Worm (Caenorhabditis elegans): ENCODE measurements around the gene mpst-4.

ce11 chrII:4867476-4867875 is 4.2 kb upstream of the mpst-4 start, which contains the start of gene col-17:
- TF ChIP-seq F13H6.1 (tag; optimal IDR thresholded peaks at IDR 0.05) (no peak), hlh-13 (GFP tag; optimal IDR thresholded peaks at IDR 0.05) (no peak), ama-1 (optimal IDR thresholded peaks at IDR 0.05) (no peak), pag-3 (tag; optimal IDR thresholded peaks at IDR 0.05; ENCODE audit: borderline replicate concordance) (no peak), sox-4 (tag; optimal IDR thresholded peaks at IDR 0.05) (no peak), pqm-1 (tag; optimal IDR thresholded peaks at IDR 0.05) (no peak), sox-2 (GFP tag; IDR thresholded peaks at IDR 0.05) (no peak), ets-4 (tag; optimal IDR thresholded peaks at IDR 0.05) (no peak), Y22D7AL.16 (tag; optimal IDR thresholded peaks at IDR 0.05) (no peak)
